Worm (Caenorhabditis elegans): ENCODE data around the gene srbc-51.

Gene srbc-51

DNA sequence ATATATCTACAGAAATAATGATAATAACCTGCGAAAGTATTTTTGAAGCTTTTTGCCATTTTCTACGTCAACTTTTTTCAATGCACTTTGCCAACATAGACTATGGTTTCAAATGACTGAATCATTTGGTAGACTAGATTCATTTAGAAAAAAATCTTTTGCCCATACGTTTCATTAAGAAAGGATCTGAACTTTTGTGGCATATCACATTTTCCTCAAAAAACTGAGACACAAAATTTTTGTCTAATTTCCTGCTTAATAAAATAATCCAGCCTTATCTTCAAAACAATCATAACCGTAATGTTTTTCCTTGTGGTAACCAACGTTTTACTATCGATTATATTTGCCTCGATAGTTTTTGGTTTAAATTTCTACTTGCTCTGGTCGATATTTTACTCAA is at the start of gene srbc-51:
Gene srbc-51, plus strand, starts transcription at position 301 of the 400 bp plus-strand sequence.
- TF ChIP-seq nhr-76 (tag; optimal IDR thresholded peaks at IDR 0.05), result no peak
- peak; percentile 59 for TF ChIP-seq aha-1 (tag)

DNA sequence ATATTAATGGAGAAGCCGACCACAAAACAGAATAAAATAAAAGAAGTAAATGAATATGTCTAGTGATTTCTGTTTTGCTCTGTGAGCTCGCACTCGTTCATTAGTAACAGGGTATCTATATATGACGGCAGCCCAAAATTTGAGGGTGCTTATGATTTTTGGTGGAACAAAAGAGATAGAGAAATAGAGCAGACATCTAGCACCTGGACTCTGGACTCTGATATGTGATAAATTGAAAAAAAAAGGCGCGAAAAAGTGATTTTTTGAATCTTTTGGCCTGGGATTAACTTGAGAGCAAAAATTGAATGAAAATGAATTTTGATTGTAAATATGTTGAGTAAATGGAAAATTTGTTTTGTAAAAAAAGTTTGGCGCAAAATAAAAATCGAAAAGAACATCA is 49.6 kb upstream of the srbc-51 start, which contains the start of gene nhr-283:
Gene nhr-283, minus strand, starts transcription at position 101 of the 400 bp plus-strand sequence.
- TF ChIP-seq unc-62 (GFP tag; optimal IDR thresholded peaks at IDR 0.05 in 1 of 2) (peak in 1 of 2 experiments; percentile 55), unc-62 (tag; optimal IDR thresholded peaks at IDR 0.05) (no peak), D1046.2 (GFP tag; IDR thresholded peaks at IDR 0.05) (no peak)

DNA sequence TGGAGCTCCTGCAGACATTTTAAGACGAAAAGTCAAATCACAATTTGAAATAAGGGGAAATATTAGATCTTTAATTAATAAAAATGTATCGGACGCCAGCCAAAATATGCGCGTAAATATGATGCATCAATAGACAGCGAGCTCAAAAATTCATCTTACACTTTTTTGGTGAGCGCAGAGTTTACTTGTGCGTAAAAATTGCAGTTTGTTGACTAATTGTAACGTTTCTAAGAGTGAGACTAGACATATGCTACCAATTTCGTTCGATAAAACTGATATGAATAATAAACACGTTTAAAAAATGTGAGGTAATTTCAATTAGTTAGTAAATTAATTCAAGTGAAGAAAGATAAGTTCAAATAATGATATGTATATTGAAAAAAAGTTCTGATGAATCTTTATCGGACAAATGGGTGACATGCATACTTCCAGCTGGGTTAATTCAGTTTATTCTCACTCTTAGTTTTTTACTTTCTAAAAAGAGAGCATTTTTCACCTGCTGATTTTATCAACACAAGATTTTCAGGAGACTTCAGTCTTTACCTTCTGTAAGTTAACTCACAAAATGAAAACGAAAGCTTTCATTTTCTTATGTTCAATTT is 47.0 kb upstream of the srbc-51 start, which contains the start of the genes nhr-285 and irld-52:
Gene nhr-285, minus strand, starts transcription at position 101 of the 602 bp plus-strand sequence.
Gene irld-52, plus strand, starts transcription at position 552 of the 602 bp plus-strand sequence.
- TF ChIP-seq egl-27 (tag; optimal IDR thresholded peaks at IDR 0.05) (no peak), mxl-3 (GFP tag; optimal IDR thresholded peaks at IDR 0.05) (no peak), php-3 (GFP tag; IDR thresholded peaks at IDR 0.05) (no peak), lin-13 (GFP tag; optimal IDR thresholded peaks at IDR 0.05) (no peak), spr-1 (tag; optimal IDR thresholded peaks at IDR 0.05) (no peak), tag-97 (GFP tag; IDR thresholded peaks at IDR 0.05) (no peak), dpl-1 (GFP tag; optimal IDR thresholded peaks at IDR 0.05) (no peak), mdl-1 (tag; optimal IDR thresholded peaks at IDR 0.05) (no peak), madf-9 (GFP tag; conservative IDR thresholded peaks at IDR 0.05) (no peak), sdz-12 (GFP tag; optimal IDR thresholded peaks at IDR 0.05) (no peak), zfp-3 (GFP tag; conservative IDR thresholded peaks at IDR 0.05) (no peak), daf-19 (GFP tag; conservative IDR thresholded peaks at IDR 0.05) (no peak), daf-8 (GFP tag; IDR thresholded peaks at IDR 0.05) (no peak)

DNA sequence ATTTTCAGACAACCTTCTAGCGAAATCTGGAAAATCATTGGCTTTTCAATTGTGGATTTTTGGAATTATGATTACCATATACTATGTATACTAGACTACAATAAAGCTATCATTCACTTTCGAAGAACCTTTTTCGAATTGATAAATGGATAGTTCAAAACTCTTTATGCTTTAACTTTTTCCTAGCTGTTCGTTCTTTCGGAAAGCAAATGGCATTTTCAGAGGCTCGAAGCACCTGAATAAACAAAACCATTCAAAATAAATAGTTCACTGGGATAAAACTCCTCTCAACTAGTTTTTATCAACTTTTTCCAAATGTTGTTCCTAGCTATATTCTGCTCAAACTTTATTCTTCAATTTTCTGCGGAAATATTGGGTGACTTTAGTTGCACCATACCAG is 45.1 kb upstream of the srbc-51 start, which contains the start of gene T26E4.2:
Gene T26E4.2, plus strand, starts transcription at position 301 of the 400 bp plus-strand sequence.
- no peak for TF ChIP-seq nhr-25 (tag; optimal IDR thresholded peaks at IDR 0.05; ENCODE audit: borderline replicate concordance, insufficient read depth)
- TF ChIP-seq nhr-28 (tag; optimal IDR thresholded peaks at IDR 0.05), result no peak
- no peak for TF ChIP-seq F49E8.2 (tag; optimal IDR thresholded peaks at IDR 0.05; ENCODE audit: borderline replicate concordance)
- no peak for TF ChIP-seq vab-7 (GFP tag; IDR thresholded peaks at IDR 0.05)
- no peak for TF ChIP-seq mdt-29 (GFP tag; IDR thresholded peaks at IDR 0.05)
- no peak for TF ChIP-seq rbr-2 (tag; optimal IDR thresholded peaks at IDR 0.05)
- TF ChIP-seq ztf-11 (tag; optimal IDR thresholded peaks at IDR 0.05), result no peak
- TF ChIP-seq nhr-237 (tag; optimal IDR thresholded peaks at IDR 0.05), result no peak
- TF ChIP-seq zfp-3 (GFP tag; conservative IDR thresholded peaks at IDR 0.05), result no peak

DNA sequence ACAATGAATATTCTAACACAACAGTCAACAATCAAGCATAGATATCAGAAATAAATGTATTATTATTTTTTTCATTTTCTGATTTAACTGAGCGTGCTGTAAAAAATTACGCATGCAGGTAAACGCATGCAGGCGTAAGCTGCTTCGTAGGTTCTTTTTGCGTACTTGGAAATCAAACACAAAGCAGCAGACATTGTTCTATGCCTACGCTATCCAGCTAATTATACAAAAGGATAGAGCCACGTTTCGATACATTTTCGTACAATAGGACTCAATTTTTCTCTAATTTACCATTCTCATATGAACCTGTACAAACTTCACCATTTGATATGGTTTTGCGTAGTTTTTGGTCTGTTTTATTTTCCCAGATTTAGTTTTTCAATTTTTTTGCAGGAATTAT is 43.7 kb upstream of the srbc-51 start, which contains the start of gene T26E4.3:
Gene T26E4.3, plus strand, starts transcription at position 301 of the 400 bp plus-strand sequence.
- TF ChIP-seq spr-3 (GFP tag; optimal IDR thresholded peaks at IDR 0.05) (no peak), nhr-28 (tag; optimal IDR thresholded peaks at IDR 0.05) (no peak), hlh-30 (tag; optimal IDR thresholded peaks at IDR 0.05; ENCODE audit: insufficient read depth) (no peak), nhr-10 (tag; optimal IDR thresholded peaks at IDR 0.05) (no peak), spr-1 (tag; optimal IDR thresholded peaks at IDR 0.05) (no peak)

DNA sequence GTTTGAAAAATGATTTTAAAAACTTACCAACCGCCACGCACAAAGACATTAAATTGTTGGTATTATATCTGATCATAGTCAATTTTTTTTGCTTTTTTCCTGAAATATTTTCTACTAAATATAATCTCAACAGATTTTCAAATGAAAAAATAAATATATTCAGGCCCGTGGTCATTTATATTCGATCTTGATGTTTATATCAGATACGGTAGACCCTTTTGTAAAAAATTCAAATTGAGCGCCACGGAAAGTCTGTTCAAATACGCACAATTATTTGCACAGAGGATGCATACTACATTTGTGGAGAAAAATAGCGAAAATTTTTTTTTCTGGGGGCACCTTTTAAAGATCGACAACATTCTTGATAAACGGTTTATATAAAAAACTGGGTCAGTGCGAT is 33.8 kb upstream of the srbc-51 start, which contains the start of gene T26E4.4:
Gene T26E4.4, minus strand, starts transcription at position 101 of the 400 bp plus-strand sequence.
- TF ChIP-seq ceh-82 (tag; optimal IDR thresholded peaks at IDR 0.05) (no peak), aha-1 (tag) (peak; percentile 12)

Measured in whole organism, L4 larva.